Fruit fly (Drosophila melanogaster) ovary, adult (tissue): ENCODE results near the gene CG32695.

Experiments used
- CG17801 ChIP-seq: fragments of 200-800 bp; optimal IDR thresholded peaks from 2 replicates; lab custom pipeline; 2019; ENCODE audit warnings: missing biosample characterization, mild to moderate bottlenecking, missing genetic modification characterization, moderate library complexity; ENCODE audit not compliant: partially characterized antibody

The CG32695 gene

dm6 chrX:9873917-9874316 lies at the start of gene CG32695:
CG32695 (minus strand) TSS chrX:9874057.
- TF ChIP-seq CG17801 (GFP tag; lab: Kevin White, UChicago) = no peak

DNA sequence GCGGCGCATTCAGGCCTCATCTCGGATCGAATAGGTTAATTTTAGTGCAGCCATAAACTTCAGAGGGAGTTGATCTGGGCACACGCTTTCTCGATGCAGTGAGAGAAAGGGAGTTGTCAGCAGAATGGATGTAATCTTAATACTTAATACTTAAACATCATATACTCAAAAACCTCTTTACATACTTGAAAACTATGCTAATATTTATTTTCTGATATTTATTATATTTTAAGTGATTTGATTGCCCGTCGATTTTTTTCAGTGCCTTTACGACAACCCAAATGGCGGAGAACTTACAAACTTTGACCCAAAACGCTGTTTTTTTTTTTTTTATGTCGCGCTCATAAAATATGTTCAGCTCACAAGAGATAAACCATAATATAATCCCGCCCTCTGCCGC lies 37.9 kb upstream of the CG32695 start:
- no peak for TF ChIP-seq CG17801 (GFP tag; lab: Kevin White, UChicago)

- TF ChIP-seq CG17801 (GFP tag; lab: Kevin White, UChicago) = no peak
These were observed 37.2 kb upstream of the CG32695 start, which contains the start of gene CG1986 for dm6 chrX:9911026-9911425. CG1986 (minus strand) TSS chrX:9911126.

DNA sequence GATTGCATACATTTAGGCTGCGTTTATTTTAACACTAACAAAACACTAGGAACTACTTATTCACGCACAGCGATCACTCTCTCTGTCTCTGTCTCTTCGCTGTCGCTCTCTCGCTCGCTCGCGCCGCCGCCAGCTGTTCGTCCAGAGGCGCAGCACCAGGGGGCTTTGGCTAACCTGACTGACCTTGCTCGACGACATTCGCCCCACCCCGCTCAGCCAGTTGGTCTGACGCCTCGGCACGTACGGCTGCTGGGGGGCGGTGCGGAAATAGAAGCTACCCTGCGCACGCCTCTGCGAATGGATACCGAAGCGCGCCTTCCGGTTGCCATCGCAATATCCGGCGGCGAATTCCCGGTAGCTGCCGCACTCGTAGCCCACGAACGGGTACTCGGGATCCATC lies 35.5 kb upstream of the CG32695 start:
- no peak for TF ChIP-seq CG17801 (GFP tag; lab: Kevin White, UChicago)

DNA sequence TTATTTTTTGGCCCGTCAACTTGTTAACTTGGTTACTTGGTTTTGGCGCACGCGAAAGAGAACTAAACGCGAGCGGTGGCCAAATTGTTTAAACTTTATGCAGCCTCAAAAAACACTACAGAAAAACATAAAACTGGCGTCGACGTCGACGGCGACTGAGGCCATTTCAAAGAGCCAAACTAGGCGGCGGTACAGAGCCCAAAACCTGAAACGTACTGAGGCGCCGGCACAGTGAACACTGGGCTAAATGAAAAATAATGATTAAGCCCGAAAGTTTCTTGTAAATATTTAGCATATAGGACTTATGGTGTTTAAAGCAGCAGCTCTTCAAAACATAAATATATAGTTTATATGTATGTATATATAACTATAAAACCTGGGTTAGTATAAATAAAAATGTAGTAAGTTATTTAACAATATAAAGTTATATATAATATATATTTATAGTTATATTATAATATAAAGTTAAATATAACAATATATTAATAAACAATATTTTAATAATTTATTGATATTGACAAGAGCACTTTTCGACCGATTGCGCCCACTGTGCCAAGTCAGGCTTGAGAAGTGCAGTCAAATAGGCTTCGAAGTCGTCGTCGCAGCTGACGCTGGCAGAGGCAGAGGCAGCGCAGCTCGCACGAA lies 25.8 kb upstream of the CG32695 start, which contains the start of gene CG15249:
Gene CG15249 (minus strand): TSS at position 51 of the 645 bp plus-strand sequence.
- no peak for TF ChIP-seq CG17801 (GFP tag; lab: Kevin White, UChicago)

DNA sequence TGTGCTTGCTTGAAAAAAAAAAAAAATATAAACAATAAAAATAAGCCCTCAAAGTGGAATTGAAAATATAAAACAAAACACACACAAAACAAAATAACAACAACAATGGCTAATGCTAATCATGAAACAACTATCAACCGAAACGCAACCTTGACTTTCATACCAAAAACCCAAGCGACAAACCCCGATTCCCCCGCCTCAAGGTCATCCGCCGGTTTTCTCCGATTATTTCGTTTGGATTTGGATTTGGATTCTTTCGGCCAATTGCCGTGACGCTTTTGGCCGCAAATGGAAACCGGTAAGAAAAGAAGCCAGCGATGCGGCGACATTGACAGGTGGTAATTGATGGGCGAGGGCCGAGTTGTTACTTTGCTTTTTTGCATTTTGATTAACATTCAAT lies 23.7 kb upstream of the CG32695 start:
- no peak for TF ChIP-seq CG17801 (GFP tag; lab: Kevin White, UChicago)

dm6 chrX:9892834-9893233 lies 19.0 kb upstream of the CG32695 start:
- peak; percentile 20 for TF ChIP-seq CG17801 (GFP tag; lab: Kevin White, UChicago)

DNA sequence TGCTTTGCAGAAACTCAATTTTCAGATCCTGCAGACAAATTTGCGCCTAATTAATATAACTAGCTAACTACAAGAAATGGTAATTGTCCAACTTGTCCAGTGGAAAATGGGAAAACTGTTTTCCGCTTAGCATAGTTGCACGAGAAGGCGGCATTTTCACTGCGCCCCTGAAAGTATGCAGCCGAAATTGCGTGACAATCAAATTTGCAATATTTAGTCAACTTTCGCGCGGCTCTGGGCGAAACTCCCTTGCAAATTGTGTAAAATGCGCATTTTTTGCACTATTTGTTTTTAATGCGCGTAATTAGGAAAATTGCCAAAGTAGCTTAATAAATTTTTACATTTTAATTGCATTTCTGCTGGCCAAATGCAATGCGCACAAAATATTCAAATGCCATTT lies 15.8 kb upstream of the CG32695 start:
- TF ChIP-seq CG17801 (GFP tag; lab: Kevin White, UChicago) = no peak

DNA sequence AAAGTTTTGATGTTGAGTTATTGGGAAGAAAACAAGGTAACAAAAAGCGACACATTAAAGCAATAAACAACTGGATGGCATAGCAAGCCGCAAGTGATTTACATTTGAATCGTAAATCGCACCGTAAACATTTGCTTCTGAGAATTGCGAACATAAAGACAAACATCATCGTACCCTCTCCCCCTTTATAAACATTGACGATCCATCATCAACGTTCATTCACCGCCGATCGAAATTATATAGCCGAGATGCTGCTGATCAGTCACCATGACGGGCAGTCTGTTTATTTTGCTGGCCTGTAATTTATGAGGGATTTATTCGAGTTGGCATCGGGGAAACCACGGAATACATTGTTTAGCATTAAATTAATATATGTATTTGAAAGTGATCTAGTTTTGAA lies 11.5 kb upstream of the CG32695 start:
- no peak for TF ChIP-seq CG17801 (GFP tag; lab: Kevin White, UChicago)

dm6 chrX:9884221-9884620 lies 10.4 kb upstream of the CG32695 start, which contains the start of gene CG9691:
CG9691 (plus strand) TSS chrX:9884442.
- TF ChIP-seq CG17801 (GFP tag; lab: Kevin White, UChicago) = no peak

- TF ChIP-seq CG17801 (GFP tag; lab: Kevin White, UChicago) = no peak
These were observed 9.0 kb upstream of the CG32695 start for dm6 chrX:9882900-9883299.

DNA sequence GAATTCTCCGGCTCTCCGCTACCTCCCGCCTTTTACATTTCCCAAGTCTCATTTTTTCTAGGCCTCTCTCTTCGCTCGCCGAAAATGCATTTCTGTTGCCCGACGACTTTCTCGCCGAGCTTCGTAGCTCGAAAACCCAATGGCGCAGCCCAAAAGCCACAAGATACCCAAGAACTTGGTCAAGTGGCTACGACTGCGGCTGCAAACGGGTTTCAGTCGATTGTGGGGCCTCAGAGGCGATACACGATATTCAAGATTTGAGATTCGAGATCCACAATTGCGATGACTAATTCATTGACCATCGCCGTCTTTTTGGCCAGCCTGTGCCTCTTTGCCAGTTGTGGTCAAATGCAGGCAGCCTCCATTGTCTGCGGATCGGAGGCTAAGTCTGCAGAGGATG lies 7.9 kb upstream of the CG32695 start, which contains the start of gene CG9689:
Gene CG9689 (plus strand): TSS at position 208 of the 400 bp plus-strand sequence.
- no peak for TF ChIP-seq CG17801 (GFP tag; lab: Kevin White, UChicago)

- TF ChIP-seq CG17801 (GFP tag; lab: Kevin White, UChicago) = no peak
These were observed 5.7 kb upstream of the CG32695 start, which contains the start of gene CG9686 for dm6 chrX:9879570-9879969. CG9686 (plus strand) TSS chrX:9879870.

DNA sequence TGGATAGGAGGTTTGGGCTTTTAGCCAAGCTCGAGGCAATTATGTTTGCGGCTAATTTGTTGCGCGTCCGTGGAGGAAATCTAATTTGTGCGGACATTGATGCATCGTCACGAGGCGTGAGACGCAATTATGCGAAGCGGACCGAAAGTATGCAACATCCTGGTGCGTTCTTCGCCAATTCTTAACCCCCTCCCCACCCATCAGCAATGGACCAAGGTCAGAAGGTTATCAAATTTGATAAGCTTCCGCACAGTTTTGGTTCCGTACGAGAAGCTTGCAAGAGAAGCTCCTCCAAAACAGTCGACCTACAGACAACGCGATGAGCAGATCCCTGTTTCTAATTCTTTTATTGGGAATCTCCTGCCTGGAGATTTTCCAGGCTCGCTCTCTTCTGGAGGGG lies 4.3 kb upstream of the CG32695 start, which contains the start of gene CG1468:
Gene CG1468 (plus strand): TSS at position 298 of the 400 bp plus-strand sequence.
- TF ChIP-seq CG17801 (GFP tag; lab: Kevin White, UChicago) = no peak

dm6 chrX:9877240-9877639 lies 3.4 kb upstream of the CG32695 start:
- no peak for TF ChIP-seq CG17801 (GFP tag; lab: Kevin White, UChicago)
